ENCODE assay signal across 1 fruit fly cellular context in the genomic region with DNA sequence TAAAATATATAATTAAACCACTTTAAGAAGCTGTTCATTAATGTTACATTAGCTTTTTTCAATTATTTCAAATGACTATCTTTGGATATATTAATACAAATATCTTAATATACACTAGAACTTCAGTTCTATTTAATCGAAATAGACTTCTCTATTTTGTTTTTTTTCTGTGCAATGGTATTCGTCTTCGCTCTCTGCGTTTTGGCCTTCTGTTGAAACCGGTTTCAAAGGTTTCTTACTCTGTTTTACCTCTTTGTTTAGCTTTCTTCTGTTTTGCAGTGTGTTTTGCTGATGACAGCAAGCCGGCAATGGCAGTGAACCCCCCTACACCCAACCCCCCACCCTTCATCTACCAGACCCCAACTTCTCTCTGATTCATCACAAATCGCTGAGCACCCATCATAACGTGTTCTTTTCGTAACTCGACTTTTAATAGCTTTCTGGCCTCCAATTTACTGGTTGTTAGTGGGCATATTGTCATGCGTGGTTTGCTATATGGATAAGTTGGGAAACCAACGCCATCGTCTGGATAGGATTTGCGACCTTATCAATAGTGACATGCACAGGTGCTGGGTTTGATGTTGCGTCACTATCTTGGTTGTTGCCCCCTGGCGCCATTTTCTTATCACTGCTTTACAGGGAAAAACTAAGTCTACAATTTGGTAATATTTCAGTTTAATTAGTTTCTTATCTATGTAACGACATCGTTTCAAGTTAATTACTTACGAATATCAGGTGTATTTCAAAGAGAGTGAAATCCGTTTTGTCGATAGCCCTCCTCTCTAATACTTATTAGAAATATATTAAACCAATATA.
A peak's percentile ranks its signal among the peaks of the same experiment; 100 is the strongest.
TF ChIP-seq lines count a peak whose summit lies in the region.

No protein-coding gene starts in this region.

TF ChIP-seq in whole organism, embryonic, 481 proteins besides CTCF, POLR2A, EP300 and RAD21 (continued from another document):
- TF ChIP-seq exex (tag; optimal IDR thresholded peaks at IDR 0.05; lab: Kevin White, UChicago) (peak; percentile 87), Pdp1 (GFP tag; optimal IDR thresholded peaks at IDR 0.05; lab: Kevin White, UChicago) (peak in 1 of 2 experiments; percentile 86), chinmo (GFP tag; IDR thresholded peaks at IDR 0.05; lab: Robert Waterston, UW; ENCODE audit: partially characterized antibody) (peak; percentile 97), disco-r (GFP tag; optimal IDR thresholded peaks at IDR 0.05; lab: Kevin White, UChicago) (no peak), Hr51 (GFP tag; optimal IDR thresholded peaks at IDR 0.05; lab: Kevin White, UChicago) (peak in 1 of 2 experiments; percentile 61), unpg (GFP tag; optimal IDR thresholded peaks at IDR 0.05; lab: Kevin White, UChicago) (peak; percentile 44), wek (GFP tag; optimal IDR thresholded peaks at IDR 0.05; lab: Kevin White, UChicago) (peak; percentile 33), Hmr (GFP tag; optimal IDR thresholded peaks at IDR 0.05; lab: Kevin White, UChicago) (peak; percentile 5), Doc2 (GFP tag; IDR thresholded peaks at IDR 0.05; lab: Robert Waterston, UW) (no peak), CG10979 (tag; optimal IDR thresholded peaks at IDR 0.05; lab: Kevin White, UChicago) (peak; percentile 13), PHDP (tag; optimal IDR thresholded peaks at IDR 0.05; lab: Kevin White, UChicago) (peak; percentile 47), CG2712 (tag; optimal IDR thresholded peaks at IDR 0.05; lab: Kevin White, UChicago) (peak; percentile 34), E2f1 (GFP tag; IDR thresholded peaks at IDR 0.05; lab: Robert Waterston, UW) (0 out of 2 replicates have a peak, but pooled peaks have one; percentile 31), Sox100B (GFP tag; optimal IDR thresholded peaks at IDR 0.05; lab: Kevin White, UChicago) (peak; percentile 10), gem (tag; optimal IDR thresholded peaks at IDR 0.05; lab: Kevin White, UChicago) (peak; percentile 61), sd (tag; optimal IDR thresholded peaks at IDR 0.05; lab: Kevin White, UChicago) (peak; percentile 58), CG6765 (GFP tag; optimal IDR thresholded peaks at IDR 0.05; lab: Kevin White, UChicago) (no peak), sens (GFP tag; lab: Kevin White, UChicago) (peak; percentile 12), E2f2 (GFP tag; IDR thresholded peaks at IDR 0.05; lab: Robert Waterston, UW) (0 out of 2 replicates have a peak, but pooled peaks have one; percentile 16), CG31224 (GFP tag; IDR thresholded peaks at IDR 0.05; lab: Robert Waterston, UW) (peak; percentile 76), pan (optimal IDR thresholded peaks at IDR 0.05; lab: Kevin White, UChicago) (no peak), pan (GFP tag; optimal IDR thresholded peaks at IDR 0.05 in 1 of 2, IDR thresholded peaks at IDR 0.05 in 1 of 2) (peak in 1 of 2 experiments; percentile 40), al (GFP tag; IDR thresholded peaks at IDR 0.05; lab: Robert Waterston, UW) (0 out of 2 replicates have a peak, but pooled peaks have one; percentile 10), CG32532 (GFP tag; IDR thresholded peaks at IDR 0.05; lab: Robert Waterston, UW) (peak; percentile 50), CG8765 (GFP tag; IDR thresholded peaks at IDR 0.05; lab: Robert Waterston, UW) (no peak), phol (tag; optimal IDR thresholded peaks at IDR 0.05; lab: Kevin White, UChicago) (peak; percentile 24), CG17328 (GFP tag; IDR thresholded peaks at IDR 0.05; lab: Robert Waterston, UW) (0 out of 2 replicates have a peak, but pooled peaks have one; percentile 26), bsh (GFP tag; optimal IDR thresholded peaks at IDR 0.05; lab: Kevin White, UChicago) (peak in 1 of 2 experiments; percentile 58), grn (GFP tag; optimal IDR thresholded peaks at IDR 0.05; lab: Kevin White, UChicago) (peak; percentile 53), gsb (GFP tag; IDR thresholded peaks at IDR 0.05; lab: Robert Waterston, UW) (peak; percentile 46; the same call in 1 of the 2 replicates), CG30403 (GFP tag; optimal IDR thresholded peaks at IDR 0.05; lab: Kevin White, UChicago) (peak; percentile 24), CG2202 (tag; optimal IDR thresholded peaks at IDR 0.05; lab: Kevin White, UChicago) (no peak), psq (GFP tag; optimal IDR thresholded peaks at IDR 0.05; lab: Kevin White, UChicago) (peak; percentile 64), dmrt99B (tag; optimal IDR thresholded peaks at IDR 0.05; lab: Kevin White, UChicago) (peak; percentile 41)
